Worm (Caenorhabditis elegans): Measurements from ENCODE around the gene lgc-36.

ce11 chrV:11292682-11293081, 33.9 kb upstream of the lgc-36 start:
- TF ChIP-seq ceh-13 (GFP tag; optimal IDR thresholded peaks at IDR 0.05) (no peak), ama-1 (optimal IDR thresholded peaks at IDR 0.05) (no peak), ets-7 (tag; optimal IDR thresholded peaks at IDR 0.05) (no peak)
